Worm (Caenorhabditis elegans) whole organism, L4 larva: ENCODE data around the gene nhr-53.

ENCODE experiments used
- aly-2 ChIP-seq: sonication (generic microtip); optimal IDR thresholded peaks from 2 replicates; lab custom pipeline; 2018; ENCODE audit warnings: missing biosample characterization, missing genetic modification characterization
- lin-29 ChIP-seq: fragments of 200-800 bp; sonication (Bioruptor generic); IDR thresholded peaks from 2 replicates; pipeline ENCODE4 v1.3.6; 2022; ENCODE audit warnings: missing genetic modification reagents, missing genetic modification characterization, missing compliant biosample characterization
- nhr-42 ChIP-seq: fragments of 200-800 bp; sonication (Bioruptor generic); IDR thresholded peaks from 2 replicates; pipeline ENCODE4 v1.3.6; 2022; ENCODE audit warnings: missing genetic modification characterization, missing compliant biosample characterization
- nhr-76 ChIP-seq: fragments of 150-350 bp; optimal IDR thresholded peaks from 2 replicates; lab custom pipeline; 2014; ENCODE audit warnings: missing biosample characterization, missing genetic modification characterization
- rbr-2 ChIP-seq: sonication (generic microtip); optimal IDR thresholded peaks from 2 replicates; lab custom pipeline; 2016; ENCODE audit warnings: missing genotype, missing genetic modification characterization, missing compliant biosample characterization

DNA sequence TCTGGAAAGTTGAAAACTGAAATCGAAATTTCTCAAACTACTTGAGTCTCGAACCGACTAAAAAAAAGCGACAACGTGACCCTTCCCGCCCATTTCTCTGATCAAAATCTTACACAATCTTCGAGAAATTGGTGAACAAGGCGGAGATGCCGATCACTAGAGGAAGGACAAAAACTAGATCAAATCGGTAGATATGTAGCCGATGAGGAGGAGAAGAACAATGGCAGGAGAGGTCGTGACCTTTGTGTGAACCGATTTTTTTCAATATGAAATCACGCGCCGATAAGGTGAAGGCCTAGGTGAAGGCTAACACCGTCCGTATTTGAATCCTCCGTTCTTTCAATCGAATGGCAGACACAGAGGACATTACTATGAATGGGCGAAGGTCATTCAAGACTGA lies 41.2 kb downstream of the nhr-53 start:
- TF ChIP-seq lin-29 (GFP tag; lab: Robert Waterston, UW) (no peak), rbr-2 (tag; lab: Kevin White, UChicago) (no peak), aly-2 (tag; lab: Kevin White, UChicago) (no peak), nhr-42 (GFP tag; lab: Robert Waterston, UW) (no peak), nhr-76 (no peak)
